Fruit fly (Drosophila melanogaster): ENCODE measurements around the gene CG13305.

CG13305 gene

DNA sequence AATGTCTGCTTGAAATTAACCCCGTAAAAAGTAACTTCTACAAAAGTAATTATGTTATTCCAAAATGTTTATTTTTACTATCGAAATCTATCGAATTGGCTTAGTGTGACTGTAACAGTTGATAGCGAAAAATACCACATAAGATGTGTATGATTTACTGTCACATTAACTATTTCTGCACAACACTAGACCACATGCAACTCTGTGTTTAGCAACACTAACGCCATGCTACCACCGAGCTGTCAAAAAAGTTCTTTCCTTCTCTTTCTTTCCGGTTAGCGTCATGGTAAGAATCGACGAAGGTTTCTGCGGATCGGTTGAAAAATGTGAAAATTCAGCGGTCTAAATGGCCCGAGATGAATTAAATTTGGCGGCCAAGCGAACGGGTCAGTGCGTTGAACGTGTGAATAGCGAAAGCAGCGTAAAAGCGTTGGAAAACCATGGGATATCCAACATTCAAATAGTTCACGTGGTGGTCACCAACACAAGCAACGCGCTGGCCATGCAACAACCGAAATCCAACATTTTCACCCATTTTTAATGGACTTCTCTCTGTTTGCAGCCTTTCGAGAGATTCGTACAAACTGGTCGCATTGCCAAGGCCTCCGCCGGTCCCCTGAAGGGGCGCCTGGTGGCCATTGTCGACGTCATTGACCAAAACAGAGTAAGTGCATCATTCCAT is 45.7 kb downstream of the CG13305 start, which contains the start of the genes Nelf-E and RpL14:
Gene Nelf-E (minus strand): TSS at position 128 of the 682 bp plus-strand sequence.
Gene RpL14 (plus strand): TSS at position 255 of the 682 bp plus-strand sequence.
- TF ChIP-seq Crg-1 (GFP tag; optimal IDR thresholded peaks at IDR 0.05) (peak; percentile 97), CG1620 (GFP tag; optimal IDR thresholded peaks at IDR 0.05) (peak; percentile 97), CG11617 (GFP tag; optimal IDR thresholded peaks at IDR 0.05) (peak; percentile 96), pad (GFP tag; optimal IDR thresholded peaks at IDR 0.05) (peak; percentile 91), cic (GFP tag; optimal IDR thresholded peaks at IDR 0.05) (peak; percentile 90), ovo (GFP tag; optimal IDR thresholded peaks at IDR 0.05) (peak; percentile 95), CG7101 (tag; optimal IDR thresholded peaks at IDR 0.05) (peak; percentile 98), bab1 (GFP tag; optimal IDR thresholded peaks at IDR 0.05) (peak; percentile 93), Clk (GFP tag; optimal IDR thresholded peaks at IDR 0.05) (peak; percentile 95), Mnt (GFP tag; optimal IDR thresholded peaks at IDR 0.05) (peak; percentile 98), tj (GFP tag; optimal IDR thresholded peaks at IDR 0.05) (peak; percentile 75), Hr96 (GFP tag; optimal IDR thresholded peaks at IDR 0.05) (peak; percentile 97), CG7045 (GFP tag; optimal IDR thresholded peaks at IDR 0.05) (peak; percentile 95), CG5204 (GFP tag; optimal IDR thresholded peaks at IDR 0.05) (peak; percentile 92), CG33017 (tag; optimal IDR thresholded peaks at IDR 0.05) (peak; percentile 91), kay (GFP tag; ENCODE audit: borderline replicate concordance) (no peak), CG12768 (GFP tag; optimal IDR thresholded peaks at IDR 0.05) (peak; percentile 95), CG14711 (tag; optimal IDR thresholded peaks at IDR 0.05) (peak; percentile 88), cnc (optimal IDR thresholded peaks at IDR 0.05) (no peak), toe (GFP tag; optimal IDR thresholded peaks at IDR 0.05) (peak; percentile 91)
